Worm (Caenorhabditis elegans) whole organism, young adult: ENCODE measurements around the gene F10G2.2.

Experiments
- C17E4.6 ChIP-seq: fragments of 200-800 bp; sonication (Bioruptor generic); IDR thresholded peaks from 2 replicates; pipeline ENCODE4 v1.3.6; 2022; ENCODE audit warnings: missing genetic modification reagents, missing genetic modification characterization, missing compliant biosample characterization
- ama-1 ChIP-seq, 3 experiments: fragments of 150-350 bp in 1 of 3; sonication (generic microtip) in 2 of 3; optimal IDR thresholded peaks; 2 replicates each; lab custom pipeline; 2014 to 2018; ENCODE audit warnings: missing biosample characterization in 2 of 3, missing genetic modification characterization in 2 of 3, missing genetic modification reagents in 2 of 3
- ccch-3 ChIP-seq: fragments of 200-800 bp; sonication (Bioruptor generic); optimal IDR thresholded peaks from 2 replicates; lab custom pipeline; 2018; ENCODE audit warnings: mild to moderate bottlenecking, missing genetic modification characterization, missing compliant biosample characterization
- ceh-27 ChIP-seq: fragments of 200-800 bp; sonication (Bioruptor generic); optimal IDR thresholded peaks from 2 replicates; lab custom pipeline; 2018; ENCODE audit warnings: mild to moderate bottlenecking, missing genetic modification characterization, moderate library complexity, missing compliant biosample characterization
- ceh-58 ChIP-seq: fragments of 200-800 bp; sonication (Bioruptor generic); IDR thresholded peaks from 2 replicates; pipeline ENCODE4 v1.3.6; 2022; ENCODE audit warnings: missing genetic modification characterization, missing compliant biosample characterization
- ekl-4 ChIP-seq: fragments of 200-800 bp; sonication (Bioruptor generic); IDR thresholded peaks from 2 replicates; pipeline ENCODE4 v1.3.6; 2022; ENCODE audit warnings: missing genetic modification reagents, missing genetic modification characterization, missing compliant biosample characterization
- hmg-20 ChIP-seq: fragments of 200-800 bp; sonication (Bioruptor generic); IDR thresholded peaks from 2 replicates; pipeline ENCODE4 v1.3.6; 2022; ENCODE audit warnings: missing genetic modification reagents, missing genetic modification characterization, missing compliant biosample characterization
- unc-130 ChIP-seq: sonication (generic microtip); optimal IDR thresholded peaks from 2 replicates; lab custom pipeline; 2016; ENCODE audit warnings: missing genetic modification reagents, missing genetic modification characterization, missing compliant biosample characterization

DNA sequence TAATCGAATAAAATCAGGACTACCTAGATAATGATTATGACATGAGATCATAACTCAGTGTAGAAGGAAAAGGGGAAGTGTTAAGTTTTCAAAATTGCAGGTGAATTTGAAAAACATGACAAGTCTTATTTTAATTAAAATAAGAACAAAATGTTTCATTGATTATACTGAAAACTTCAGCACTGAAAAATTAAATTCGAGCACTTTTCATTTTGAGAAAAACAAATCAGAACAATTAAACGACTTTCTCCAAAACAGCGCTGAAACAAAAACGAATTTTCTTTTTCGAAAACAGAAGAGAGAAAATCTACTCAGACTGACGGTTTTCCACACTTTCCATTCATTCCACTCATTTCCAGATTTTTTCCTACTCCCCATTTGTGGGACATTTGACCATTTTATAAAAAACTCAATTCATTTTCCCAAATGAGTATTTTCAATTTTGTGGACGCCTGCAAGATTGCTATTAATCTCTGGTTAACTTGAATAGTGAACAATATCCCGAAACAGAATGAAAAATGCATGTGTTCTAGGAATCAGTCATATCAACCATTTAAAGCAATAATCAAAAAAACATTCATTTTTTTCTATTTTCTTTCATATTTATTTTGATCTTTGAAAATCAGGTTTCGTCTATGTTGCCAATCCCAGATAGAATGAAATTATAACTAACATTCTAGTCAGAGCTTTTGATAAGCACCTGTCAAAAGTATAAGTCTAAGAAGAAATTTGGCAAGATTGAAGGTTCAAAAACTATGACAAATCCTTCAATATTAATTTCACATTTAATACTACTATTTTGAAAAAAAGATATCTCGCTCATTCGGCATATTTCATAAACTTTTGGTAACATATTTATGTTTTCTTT lies 21.5 kb downstream of the F10G2.2 start, which contains the start of the genes srh-231 and srh-275:
- TF ChIP-seq ama-1 (optimal IDR thresholded peaks at IDR 0.05; lab: Kevin White, UChicago) = no peak
- no peak for TF ChIP-seq ama-1 (GFP tag; optimal IDR thresholded peaks at IDR 0.05; lab: Kevin White, UChicago)
- no peak for TF ChIP-seq ekl-4
- TF ChIP-seq ccch-3 (GFP tag; lab: Kevin White, UChicago) = no peak
- no peak for TF ChIP-seq unc-130
- no peak for TF ChIP-seq ceh-58 (GFP tag; lab: Robert Waterston, UW)
- no peak for TF ChIP-seq ceh-27
- no peak for TF ChIP-seq C17E4.6 (GFP tag; lab: Robert Waterston, UW)
- TF ChIP-seq hmg-20 = no peak
